Worm (Caenorhabditis elegans) whole organism, L4 larva: ENCODE data around the gene F36D3.1.

Source experiments
- D1046.2 ChIP-seq: fragments of 200-800 bp; sonication (Bioruptor generic); IDR thresholded peaks from 2 replicates; pipeline ENCODE4 v1.3.6; 2022; ENCODE audit warnings: missing genetic modification characterization, missing compliant biosample characterization
- F26F4.8 ChIP-seq: fragments of 200-800 bp; sonication (Bioruptor generic); conservative IDR thresholded peaks from 2 replicates; pipeline ENCODE4 v1.3.6; 2022; ENCODE audit warnings: missing genetic modification characterization, missing compliant biosample characterization
- F49E8.2 ChIP-seq: sonication (generic microtip); optimal IDR thresholded peaks from 2 replicates; lab custom pipeline; 2016; ENCODE audit warnings: missing compliant biosample characterization, mild to moderate bottlenecking, missing genetic modification characterization, borderline replicate concordance
- R02D3.7 ChIP-seq: fragments of 150-350 bp; sonication (generic microtip); optimal IDR thresholded peaks from 3 replicates; lab custom pipeline; 2014; ENCODE audit warnings: missing biosample characterization, missing genetic modification characterization
- Y105C5A.15 ChIP-seq: fragments of 200-800 bp; sonication (Bioruptor generic); IDR thresholded peaks from 2 replicates; pipeline ENCODE4 v1.3.6; 2022; ENCODE audit warnings: missing genetic modification characterization, missing compliant biosample characterization
- Y48G9A.11 ChIP-seq: fragments of 200-800 bp; sonication (Bioruptor generic); IDR thresholded peaks from 2 replicates; pipeline ENCODE4 v1.3.6; 2022; ENCODE audit warnings: missing genetic modification reagents, missing genetic modification characterization, missing compliant biosample characterization
- Y5F2A.4 ChIP-seq: fragments of 200-800 bp; sonication (Bioruptor generic); optimal IDR thresholded peaks from 2 replicates; lab custom pipeline; 2018; ENCODE audit warnings: mild to moderate bottlenecking, missing genetic modification characterization, missing compliant biosample characterization
- Y75B8A.6 ChIP-seq: fragments of 200-800 bp; sonication (Bioruptor generic); IDR thresholded peaks from 2 replicates; pipeline ENCODE4 v1.3.6; 2022; ENCODE audit warnings: missing genetic modification reagents, missing genetic modification characterization, missing compliant biosample characterization
- aha-1 ChIP-seq: fragments of 150-350 bp; peaks from one replicate; lab custom pipeline; 2014; ENCODE audit warnings: missing biosample characterization, missing genetic modification characterization
- ceh-28 ChIP-seq: fragments of 150-350 bp; optimal IDR thresholded peaks from 2 replicates; lab custom pipeline; 2014; ENCODE audit warnings: missing biosample characterization, missing genetic modification reagents, missing genetic modification characterization
- daf-16 ChIP-seq, 3 experiments: sonication (generic microtip); optimal IDR thresholded peaks; 2 replicates each; lab custom pipeline; 2016 to 2017; ENCODE audit warnings: missing genetic modification characterization in 3 of 3, missing genetic modification reagents in 3 of 3, mild to moderate bottlenecking in 2 of 3, missing compliant biosample characterization in 2 of 3, missing biosample characterization in 1 of 3, moderate library complexity in 1 of 3
- dmd-6 ChIP-seq: fragments of 200-800 bp; sonication (Bioruptor generic); IDR thresholded peaks from 2 replicates; pipeline ENCODE4 v1.3.6; 2022; ENCODE audit warnings: missing genetic modification reagents, missing genetic modification characterization, missing compliant biosample characterization
- egl-27 ChIP-seq: sonication (generic microtip); optimal IDR thresholded peaks from 3 replicates; lab custom pipeline; 2017; ENCODE audit warnings: missing biosample characterization, missing genetic modification reagents, missing genetic modification characterization
- fkh-10 ChIP-seq: fragments of 150-350 bp; optimal IDR thresholded peaks from 2 replicates; lab custom pipeline; 2014; ENCODE audit warnings: missing biosample characterization, missing genetic modification reagents, missing genetic modification characterization
- hif-1 ChIP-seq, 2 experiments: sonication (generic microtip); optimal IDR thresholded peaks; 2 replicates each; lab custom pipeline; 2016 to 2017; ENCODE audit warnings: missing compliant biosample characterization in 2 of 2, missing genetic modification characterization in 2 of 2, missing genetic modification reagents in 2 of 2, missing genotype in 2 of 2, mild to moderate bottlenecking in 1 of 2
- hlh-11 ChIP-seq: fragments of 200-800 bp; sonication (Bioruptor generic); optimal IDR thresholded peaks from 2 replicates; lab custom pipeline; 2018; ENCODE audit warnings: mild to moderate bottlenecking, missing genetic modification characterization, missing compliant biosample characterization
- hlh-30 ChIP-seq: sonication (generic microtip); optimal IDR thresholded peaks from 2 replicates; lab custom pipeline; 2017; ENCODE audit warnings: antibody characterized with exemption, mild to moderate bottlenecking, missing genetic modification characterization, missing compliant biosample characterization; ENCODE audit not compliant: insufficient read depth
- hmg-1.1 ChIP-seq: fragments of 200-800 bp; sonication (Bioruptor generic); IDR thresholded peaks from 2 replicates; pipeline ENCODE4 v1.3.6; 2022; ENCODE audit warnings: missing genetic modification reagents, missing genetic modification characterization, missing compliant biosample characterization
- lim-7 ChIP-seq: fragments of 200-800 bp; sonication (Bioruptor generic); IDR thresholded peaks from 2 replicates; pipeline ENCODE4 v1.3.6; 2022; ENCODE audit warnings: missing genetic modification characterization, missing compliant biosample characterization
- lir-3 ChIP-seq: sonication (generic microtip); optimal IDR thresholded peaks from 2 replicates; lab custom pipeline; 2016; ENCODE audit warnings: mild to moderate bottlenecking, missing genetic modification characterization, missing compliant biosample characterization
- madf-5 ChIP-seq, 2 experiments: fragments of 200-800 bp; sonication (Bioruptor generic); IDR thresholded peaks; 2 replicates each; pipeline ENCODE4 v1.3.6; 2022; ENCODE audit warnings: missing compliant biosample characterization in 2 of 2, missing genetic modification characterization in 2 of 2
- madf-9 ChIP-seq: fragments of 200-800 bp; sonication (Bioruptor generic); conservative IDR thresholded peaks from 2 replicates; pipeline ENCODE4 v1.3.6; 2022; ENCODE audit warnings: missing genetic modification reagents, missing genetic modification characterization, missing compliant biosample characterization
- mdt-29 ChIP-seq: fragments of 200-800 bp; sonication (Bioruptor generic); IDR thresholded peaks from 2 replicates; pipeline ENCODE4 v1.3.6; 2022; ENCODE audit warnings: missing genetic modification reagents, missing genetic modification characterization, missing compliant biosample characterization
- nhr-102 ChIP-seq: sonication (generic microtip); optimal IDR thresholded peaks from 2 replicates; lab custom pipeline; 2016; ENCODE audit warnings: mild to moderate bottlenecking, missing genetic modification characterization, moderate library complexity, missing compliant biosample characterization
- nhr-11 ChIP-seq: fragments of 150-350 bp; optimal IDR thresholded peaks from 2 replicates; lab custom pipeline; 2014; ENCODE audit warnings: missing biosample characterization, missing genetic modification characterization
- nhr-28 ChIP-seq: fragments of 150-350 bp; optimal IDR thresholded peaks from 2 replicates; lab custom pipeline; 2014; ENCODE audit warnings: missing biosample characterization, missing genetic modification characterization
- nhr-42 ChIP-seq: fragments of 200-800 bp; sonication (Bioruptor generic); IDR thresholded peaks from 2 replicates; pipeline ENCODE4 v1.3.6; 2022; ENCODE audit warnings: missing genetic modification characterization, missing compliant biosample characterization
- nhr-48 ChIP-seq: sonication (generic microtip); optimal IDR thresholded peaks from 2 replicates; lab custom pipeline; 2016; ENCODE audit warnings: mild to moderate bottlenecking, missing genetic modification characterization, missing compliant biosample characterization
- php-3 ChIP-seq: fragments of 200-800 bp; sonication (Bioruptor generic); IDR thresholded peaks from 2 replicates; pipeline ENCODE4 v1.3.6; 2022; ENCODE audit warnings: missing genetic modification reagents, missing genetic modification characterization, missing compliant biosample characterization
- pqm-1 ChIP-seq: sonication (generic microtip); optimal IDR thresholded peaks from 2 replicates; lab custom pipeline; 2017; ENCODE audit warnings: missing biosample characterization, missing genetic modification characterization
- sdz-12 ChIP-seq: fragments of 200-800 bp; sonication (Bioruptor generic); optimal IDR thresholded peaks from 2 replicates; lab custom pipeline; 2018; ENCODE audit warnings: mild to moderate bottlenecking, missing genetic modification characterization, missing compliant biosample characterization
- set-16 ChIP-seq: fragments of 200-800 bp; sonication (Bioruptor generic); IDR thresholded peaks from 2 replicates; pipeline ENCODE4 v1.3.6; 2022; ENCODE audit warnings: missing genetic modification reagents, missing genetic modification characterization, missing compliant biosample characterization
- unc-130 ChIP-seq: sonication (generic microtip); optimal IDR thresholded peaks from 2 replicates; lab custom pipeline; 2016; ENCODE audit warnings: missing genetic modification reagents, missing genetic modification characterization, missing compliant biosample characterization
- unc-62 ChIP-seq, 3 experiments: fragments of 150-350 bp in 1 of 3; sonication (generic microtip); optimal IDR thresholded peaks in 2 of 3; peaks in 1 of 3; 1 replicate in 1 of 3; 2 replicates in 2 of 3; lab custom pipeline; 2014 to 2017; ENCODE audit warnings: missing biosample characterization in 3 of 3, missing genetic modification characterization in 3 of 3, missing genetic modification reagents in 3 of 3, missing genotype in 1 of 3
- vab-7 ChIP-seq: fragments of 200-800 bp; sonication (Bioruptor generic); IDR thresholded peaks from 2 replicates; pipeline ENCODE4 v1.3.6; 2022; ENCODE audit warnings: missing genetic modification reagents, missing genetic modification characterization, missing compliant biosample characterization
- zip-2 ChIP-seq: fragments of 150-350 bp; optimal IDR thresholded peaks from 2 replicates; lab custom pipeline; 2014; ENCODE audit warnings: missing biosample characterization, missing genetic modification characterization
- ztf-7 ChIP-seq: fragments of 150-350 bp; optimal IDR thresholded peaks from 2 replicates; lab custom pipeline; 2014; ENCODE audit warnings: missing biosample characterization, missing genetic modification characterization

Gene F36D3.1

DNA sequence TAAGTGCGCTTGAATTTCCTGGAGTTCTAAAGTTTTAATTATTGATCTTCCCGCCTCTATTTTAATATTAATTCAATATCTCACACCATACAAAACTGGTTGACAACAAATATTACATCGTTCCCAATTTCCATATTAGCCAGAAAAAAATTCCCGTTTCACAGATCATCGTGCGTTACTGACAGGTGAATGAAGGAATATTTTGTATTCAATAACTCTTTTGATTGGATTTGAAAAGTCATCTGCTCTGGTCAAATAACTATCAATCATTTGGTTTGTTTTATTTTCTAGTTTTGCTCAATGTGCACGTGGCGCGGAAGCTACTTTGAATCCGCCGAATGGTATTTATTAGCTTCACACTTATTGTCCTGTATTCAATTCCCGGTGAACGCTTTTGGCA is 15.5 kb upstream of the F36D3.1 start, which contains the start of gene srh-139:
Gene srh-139 (plus strand): TSS at position 301 of the 400 bp plus-strand sequence.
- TF ChIP-seq unc-62 (GFP tag; optimal IDR thresholded peaks at IDR 0.05 in 1 of 2; lab: Kevin White, UChicago) (peak in 1 of 2 experiments; percentile 11), unc-62 (tag; optimal IDR thresholded peaks at IDR 0.05; lab: Kevin White, UChicago) (no peak), madf-5 (GFP tag; IDR thresholded peaks at IDR 0.05; lab: Robert Waterston, UW) (no peak)

ce11 chrV:16487474-16487873 is 11.7 kb upstream of the F36D3.1 start, which contains the start of gene Y32B12A.5:
Gene Y32B12A.5 (minus strand): TSS chrV:16487574.
- TF ChIP-seq dmd-6 (GFP tag; lab: Robert Waterston, UW) (peak; percentile 18; the same call in 1 of the 2 replicates), nhr-42 (no peak)

ce11 chrV:16488172-16488571 is 11.0 kb upstream of the F36D3.1 start, which contains the start of gene sqst-4:
Gene sqst-4 (plus strand): TSS chrV:16488472.
- TF ChIP-seq hmg-1.1 (GFP tag; lab: Robert Waterston, UW) = no peak
- no peak for TF ChIP-seq Y75B8A.6
- TF ChIP-seq mdt-29 (GFP tag; lab: Robert Waterston, UW) = no peak
- TF ChIP-seq nhr-11 = no peak
- TF ChIP-seq aha-1 (tag; lab: Kevin White, UChicago) = no peak
- no peak for TF ChIP-seq madf-9 (GFP tag; lab: Robert Waterston, UW)
- TF ChIP-seq sdz-12 (GFP tag; lab: Kevin White, UChicago) = no peak
- TF ChIP-seq, all 104 proteins: peak for 0

ce11 chrV:16494359-16494758 is 4.8 kb upstream of the F36D3.1 start, which contains the start of gene comt-2:
Gene comt-2 (minus strand): TSS chrV:16494489.
- no peak for TF ChIP-seq nhr-102 (tag; lab: Kevin White, UChicago)
- no peak for TF ChIP-seq hlh-11
- no peak for TF ChIP-seq daf-16 (GFP tag; optimal IDR thresholded peaks at IDR 0.05; lab: Kevin White, UChicago)
- peak; percentile 75 for TF ChIP-seq daf-16 (tag; optimal IDR thresholded peaks at IDR 0.05; lab: Kevin White, UChicago)
- TF ChIP-seq fkh-10 = no peak
- no peak for TF ChIP-seq Y48G9A.11 (GFP tag; lab: Robert Waterston, UW)
- no peak for TF ChIP-seq ceh-28
- peak; percentile 85 for TF ChIP-seq pqm-1 (tag; lab: Kevin White, UChicago)
- no peak for TF ChIP-seq zip-2 (tag; lab: Kevin White, UChicago)
- TF ChIP-seq D1046.2 (GFP tag; lab: Robert Waterston, UW) = no peak
- no peak for TF ChIP-seq madf-5 (GFP tag; IDR thresholded peaks at IDR 0.05; lab: Robert Waterston, UW)
- no peak for TF ChIP-seq madf-9 (GFP tag; lab: Robert Waterston, UW)
- TF ChIP-seq Y5F2A.4 (GFP tag; lab: Kevin White, UChicago) = no peak
- TF ChIP-seq aha-1 (tag; lab: Kevin White, UChicago) = no peak
- peak; percentile 80 for TF ChIP-seq nhr-28 (tag; lab: Kevin White, UChicago)
- TF ChIP-seq unc-130 (GFP tag; lab: Kevin White, UChicago) = no peak
- no peak for TF ChIP-seq hlh-30 (tag; lab: Kevin White, UChicago)
- no peak for TF ChIP-seq R02D3.7 (tag; lab: Kevin White, UChicago)
- TF ChIP-seq dmd-6 (GFP tag; lab: Robert Waterston, UW) = peak; percentile 80; the same call in 1 of the 2 replicates
- TF ChIP-seq php-3 (GFP tag; lab: Robert Waterston, UW) = 0 out of 2 replicates have a peak, but pooled peaks have one; percentile 34
- no peak for TF ChIP-seq F26F4.8 (GFP tag; lab: Robert Waterston, UW)
- no peak for TF ChIP-seq set-16
- TF ChIP-seq lim-7 (GFP tag; lab: Robert Waterston, UW) = no peak
- no peak for TF ChIP-seq nhr-48 (tag; lab: Kevin White, UChicago)
- TF ChIP-seq F49E8.2 (tag; lab: Kevin White, UChicago) = no peak
- no peak for TF ChIP-seq ztf-7 (tag; lab: Kevin White, UChicago)

- no peak for TF ChIP-seq Y105C5A.15 (GFP tag; lab: Robert Waterston, UW)
- TF ChIP-seq hif-1 (tag; optimal IDR thresholded peaks at IDR 0.05; lab: Kevin White, UChicago) = no peak
- no peak for TF ChIP-seq egl-27 (tag; lab: Kevin White, UChicago)
- TF ChIP-seq lir-3 (tag; lab: Kevin White, UChicago) = no peak
- TF ChIP-seq vab-7 = no peak
Measured at ce11 chrV:16497504-16497903, 1.6 kb upstream of the F36D3.1 start, which contains the start of gene srh-136. Gene srh-136 (minus strand): TSS chrV:16497596.
